Worm (Caenorhabditis elegans): ENCODE results near the gene C05C9.2.

C05C9.2 gene

DNA sequence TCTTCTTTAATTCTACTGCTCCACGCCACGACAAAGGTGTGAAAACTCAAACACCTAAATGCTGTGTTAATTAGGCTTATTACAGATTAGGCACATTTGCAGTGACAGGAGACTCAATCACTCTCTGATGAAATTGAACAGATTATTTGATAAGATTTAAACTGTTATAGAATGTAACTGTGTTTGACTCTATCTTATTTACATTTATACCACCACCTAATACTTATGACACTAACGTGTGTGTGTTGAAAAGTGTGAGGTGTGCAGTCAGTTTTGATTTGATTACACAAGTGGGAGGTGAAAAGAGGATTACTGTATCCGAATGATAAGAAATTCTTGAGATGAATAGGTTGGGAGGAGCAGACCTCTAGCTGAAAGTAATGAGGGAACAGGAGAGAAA, 20.6 kb upstream of the C05C9.2 start:
- TF ChIP-seq elt-2 (tag; optimal IDR thresholded peaks at IDR 0.05) (peak; percentile 49), fkh-6 (tag; optimal IDR thresholded peaks at IDR 0.05) (no peak)

ce11 chrX:11134750-11135394, 18.0 kb upstream of the C05C9.2 start:
- TF ChIP-seq pha-4 (tag; optimal IDR thresholded peaks at IDR 0.05) (no peak), dmd-4 (tag; optimal IDR thresholded peaks at IDR 0.05; ENCODE audit: borderline replicate concordance) (no peak), nfya-1 (tag; optimal IDR thresholded peaks at IDR 0.05) (no peak), ceh-30 (tag; optimal IDR thresholded peaks at IDR 0.05) (no peak)

DNA sequence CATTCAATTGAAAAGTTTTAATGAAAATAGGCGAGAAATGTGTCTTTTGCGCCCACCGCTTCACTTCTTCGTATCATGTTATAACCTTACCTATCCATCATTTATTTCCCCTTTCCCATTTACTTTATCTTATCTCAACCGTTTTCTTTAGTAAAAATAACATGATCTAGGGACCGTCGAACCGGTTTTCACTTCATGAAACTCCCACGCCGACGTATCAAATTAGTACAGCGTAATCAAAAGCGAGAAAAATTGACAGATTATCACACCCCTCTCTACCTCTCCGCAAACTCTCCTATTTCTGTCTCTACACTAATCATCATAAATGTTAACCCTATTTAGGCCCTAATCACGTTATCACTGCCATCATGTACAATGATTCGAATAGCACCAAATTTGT, 15.9 kb upstream of the C05C9.2 start:
- TF ChIP-seq dmd-4 (tag; optimal IDR thresholded peaks at IDR 0.05; ENCODE audit: borderline replicate concordance) = no peak
- no peak for TF ChIP-seq unc-3 (GFP tag; conservative IDR thresholded peaks at IDR 0.05)
- TF ChIP-seq unc-3 (tag; optimal IDR thresholded peaks at IDR 0.05) = no peak
- TF ChIP-seq hlh-8 (tag; optimal IDR thresholded peaks at IDR 0.05) = no peak
- no peak for TF ChIP-seq sdc-2 (tag; optimal IDR thresholded peaks at IDR 0.05)
- no peak for TF ChIP-seq ahr-1 (tag; optimal IDR thresholded peaks at IDR 0.05)
- no peak for TF ChIP-seq ceh-48 (tag; optimal IDR thresholded peaks at IDR 0.05)
- no peak for TF ChIP-seq dve-1 (tag; optimal IDR thresholded peaks at IDR 0.05)
- TF ChIP-seq ztf-16 (tag; optimal IDR thresholded peaks at IDR 0.05) = no peak
- TF ChIP-seq tbx-7 (tag; optimal IDR thresholded peaks at IDR 0.05) = no peak
- TF ChIP-seq ttx-3 (tag; optimal IDR thresholded peaks at IDR 0.05) = no peak

- TF ChIP-seq fkh-10 (GFP tag; optimal IDR thresholded peaks at IDR 0.05) (no peak), che-1 (tag; optimal IDR thresholded peaks at IDR 0.05) (no peak), madf-2 (tag; optimal IDR thresholded peaks at IDR 0.05) (no peak), elt-2 (tag; optimal IDR thresholded peaks at IDR 0.05) (no peak), ceh-6 (GFP tag; optimal IDR thresholded peaks at IDR 0.05) (no peak), syd-9 (tag; optimal IDR thresholded peaks at IDR 0.05) (no peak), ceh-9 (tag; optimal IDR thresholded peaks at IDR 0.05) (no peak), sox-4 (tag; optimal IDR thresholded peaks at IDR 0.05) (no peak), ahr-1 (tag; optimal IDR thresholded peaks at IDR 0.05) (no peak), ttx-3 (tag; optimal IDR thresholded peaks at IDR 0.05) (no peak), hlh-15 (tag; optimal IDR thresholded peaks at IDR 0.05) (no peak)
These were observed 15.2 kb upstream of the C05C9.2 start for ce11 chrX:11137632-11138031.

DNA sequence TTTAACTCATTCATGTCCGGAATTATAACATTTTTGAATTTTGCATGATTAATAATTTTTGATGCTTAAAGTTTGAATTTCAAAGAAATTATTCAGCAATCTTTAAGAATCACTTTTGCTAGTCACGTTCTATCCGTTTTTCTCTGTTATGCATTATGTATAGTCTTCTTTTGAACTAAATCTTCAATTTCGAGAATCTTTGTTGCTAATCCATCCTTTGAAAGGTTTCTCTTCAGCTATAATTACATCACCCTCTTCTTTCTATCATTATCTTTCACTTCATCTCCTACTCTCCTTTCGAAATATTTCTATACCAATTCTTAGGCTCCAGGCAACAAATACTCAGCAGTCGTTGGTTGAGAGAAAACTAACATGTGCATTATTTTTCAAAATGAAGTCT, 1.4 kb upstream of the C05C9.2 start:
- no peak for TF ChIP-seq ceh-6 (GFP tag; optimal IDR thresholded peaks at IDR 0.05)
- TF ChIP-seq F13H6.1 (tag; optimal IDR thresholded peaks at IDR 0.05) = no peak
- TF ChIP-seq syd-9 (tag; optimal IDR thresholded peaks at IDR 0.05) = no peak
- TF ChIP-seq hlh-6 (tag; optimal IDR thresholded peaks at IDR 0.05) = no peak
- TF ChIP-seq eyg-1 (tag; optimal IDR thresholded peaks at IDR 0.05) = no peak
- no peak for TF ChIP-seq ets-4 (tag; optimal IDR thresholded peaks at IDR 0.05)
- TF ChIP-seq ceh-48 (tag; optimal IDR thresholded peaks at IDR 0.05) = no peak
- TF ChIP-seq hlh-30 (tag; optimal IDR thresholded peaks at IDR 0.05; ENCODE audit: insufficient read depth) = no peak
- TF ChIP-seq npax-4 (tag; optimal IDR thresholded peaks at IDR 0.05) = no peak
- no peak for TF ChIP-seq elt-4 (tag; optimal IDR thresholded peaks at IDR 0.05)
- TF ChIP-seq ceh-18 (tag; optimal IDR thresholded peaks at IDR 0.05) = no peak
- TF ChIP-seq tbx-2 (tag; optimal IDR thresholded peaks at IDR 0.05) = no peak
- TF ChIP-seq ceh-24 (tag; optimal IDR thresholded peaks at IDR 0.05) = no peak
- no peak for TF ChIP-seq che-1 (tag; optimal IDR thresholded peaks at IDR 0.05)
